Comparison of ENCODE assay signal across 1 fruit fly cellular context in genomic region chr3L:21524071-21524889, dm6.
TF ChIP-seq lines count a peak whose summit lies in the region.

No protein-coding gene starts in this region.

TF ChIP-seq in whole organism, embryonic, 481 proteins besides CTCF, POLR2A, EP300 and RAD21 (continued from another document):
- no peak for TF ChIP-seq CG4328 (GFP tag; optimal IDR thresholded peaks at IDR 0.05; lab: Kevin White, UChicago)
- TF ChIP-seq en (GFP tag; optimal IDR thresholded peaks at IDR 0.05; lab: Kevin White, UChicago) = no peak
- TF ChIP-seq sr (GFP tag; IDR thresholded peaks at IDR 0.05; lab: Robert Waterston, UW) = no peak
- no peak for TF ChIP-seq sisA (GFP tag; IDR thresholded peaks at IDR 0.05; lab: Robert Waterston, UW)
- TF ChIP-seq CG17612 (GFP tag; IDR thresholded peaks at IDR 0.05; lab: Robert Waterston, UW) = no peak
- peak; percentile 22 for TF ChIP-seq Med (GFP tag; lab: Kevin White, UChicago)
- no peak for TF ChIP-seq CG4820 (GFP tag; optimal IDR thresholded peaks at IDR 0.05; lab: Kevin White, UChicago)
- no peak for TF ChIP-seq ro (GFP tag; IDR thresholded peaks at IDR 0.05; lab: Robert Waterston, UW)
- no peak for TF ChIP-seq CG14667 (GFP tag; IDR thresholded peaks at IDR 0.05; lab: Robert Waterston, UW)
- TF ChIP-seq mld (GFP tag; IDR thresholded peaks at IDR 0.05; lab: Robert Waterston, UW; ENCODE audit: partially characterized antibody) = no peak
- no peak for TF ChIP-seq grn (GFP tag; optimal IDR thresholded peaks at IDR 0.05; lab: Kevin White, UChicago)
- TF ChIP-seq odd (GFP tag; optimal IDR thresholded peaks at IDR 0.05; lab: Kevin White, UChicago) = no peak
- no peak for TF ChIP-seq pros (GFP tag; optimal IDR thresholded peaks at IDR 0.05; lab: Kevin White, UChicago)
- TF ChIP-seq Hr78 (GFP tag; optimal IDR thresholded peaks at IDR 0.05; lab: Kevin White, UChicago) = peak in 1 of 2 experiments; percentile 97
- TF ChIP-seq crol (GFP tag; IDR thresholded peaks at IDR 0.05; lab: Robert Waterston, UW) = no peak
- no peak for TF ChIP-seq CG5245 (GFP tag; optimal IDR thresholded peaks at IDR 0.05; lab: Kevin White, UChicago)
- no peak for TF ChIP-seq CG17568 (GFP tag; optimal IDR thresholded peaks at IDR 0.05; lab: Kevin White, UChicago)
- TF ChIP-seq ase (GFP tag; IDR thresholded peaks at IDR 0.05; lab: Robert Waterston, UW) = no peak
- no peak for TF ChIP-seq gfzf (GFP tag; optimal IDR thresholded peaks at IDR 0.05; lab: Kevin White, UChicago)
- peak; percentile 10; the same call in 1 of the 2 replicates for TF ChIP-seq Xrp1 (GFP tag; IDR thresholded peaks at IDR 0.05; lab: Robert Waterston, UW)
- TF ChIP-seq ken (GFP tag; IDR thresholded peaks at IDR 0.05; lab: Robert Waterston, UW) = no peak
- no peak for TF ChIP-seq tna (GFP tag; IDR thresholded peaks at IDR 0.05; lab: Robert Waterston, UW; ENCODE audit: partially characterized antibody)
- no peak for TF ChIP-seq MBD-R2 (GFP tag; IDR thresholded peaks at IDR 0.05; lab: Robert Waterston, UW)
- no peak for TF ChIP-seq Mrtf (GFP tag; IDR thresholded peaks at IDR 0.05; lab: Robert Waterston, UW)
- peak; percentile 26 for TF ChIP-seq CG2875 (GFP tag; optimal IDR thresholded peaks at IDR 0.05; lab: Kevin White, UChicago)
- TF ChIP-seq Camta (GFP tag; optimal IDR thresholded peaks at IDR 0.05; lab: Kevin White, UChicago) = no peak
- no peak for TF ChIP-seq Spps (tag; optimal IDR thresholded peaks at IDR 0.05; lab: Kevin White, UChicago)
- TF ChIP-seq CG15479 (GFP tag; optimal IDR thresholded peaks at IDR 0.05; lab: Kevin White, UChicago) = no peak
- no peak for TF ChIP-seq Doc2 (GFP tag; IDR thresholded peaks at IDR 0.05; lab: Robert Waterston, UW)
- no peak for TF ChIP-seq onecut (GFP tag; IDR thresholded peaks at IDR 0.05; lab: Robert Waterston, UW)
- TF ChIP-seq CG31441 (GFP tag; IDR thresholded peaks at IDR 0.05; lab: Robert Waterston, UW) = no peak
- TF ChIP-seq Kr (GFP tag; optimal IDR thresholded peaks at IDR 0.05; lab: Kevin White, UChicago) = no peak
- no peak for TF ChIP-seq pfk (GFP tag; optimal IDR thresholded peaks at IDR 0.05; lab: Kevin White, UChicago)
- no peak for TF ChIP-seq crc (GFP tag; optimal IDR thresholded peaks at IDR 0.05; lab: Kevin White, UChicago)
- TF ChIP-seq CG2120 (GFP tag; optimal IDR thresholded peaks at IDR 0.05; lab: Kevin White, UChicago) = no peak
- TF ChIP-seq twi (tag; optimal IDR thresholded peaks at IDR 0.05; lab: Kevin White, UChicago) = no peak
- no peak for TF ChIP-seq Ets97D (GFP tag; optimal IDR thresholded peaks at IDR 0.05; lab: Kevin White, UChicago)
- no peak for TF ChIP-seq Side (GFP tag; optimal IDR thresholded peaks at IDR 0.05; lab: Kevin White, UChicago)
- TF ChIP-seq CG31365 (tag; optimal IDR thresholded peaks at IDR 0.05; lab: Kevin White, UChicago) = no peak
- TF ChIP-seq CG32767 (GFP tag; IDR thresholded peaks at IDR 0.05; lab: Robert Waterston, UW) = 0 out of 2 replicates have a peak, but pooled peaks have one; percentile 9
- TF ChIP-seq CG11093 (GFP tag; IDR thresholded peaks at IDR 0.05; lab: Robert Waterston, UW) = no peak
- no peak for TF ChIP-seq hth (optimal IDR thresholded peaks at IDR 0.05; lab: Kevin White, UChicago)
- no peak for TF ChIP-seq CG9437 (GFP tag; optimal IDR thresholded peaks at IDR 0.05; lab: Kevin White, UChicago)
- no peak for TF ChIP-seq ab (GFP tag; optimal IDR thresholded peaks at IDR 0.05; lab: Kevin White, UChicago)
- TF ChIP-seq kay (GFP tag; optimal IDR thresholded peaks at IDR 0.05; lab: Kevin White, UChicago) = no peak
- TF ChIP-seq Ets65A (GFP tag; lab: Kevin White, UChicago) = peak; percentile 45
- TF ChIP-seq CG18262 (tag; optimal IDR thresholded peaks at IDR 0.05; lab: Kevin White, UChicago) = peak; percentile 12
- TF ChIP-seq CG10979 (tag; optimal IDR thresholded peaks at IDR 0.05; lab: Kevin White, UChicago) = peak; percentile 33
- TF ChIP-seq gcm (GFP tag; optimal IDR thresholded peaks at IDR 0.05; lab: Kevin White, UChicago) = no peak
- no peak for TF ChIP-seq CG6272 (GFP tag; IDR thresholded peaks at IDR 0.05; lab: Robert Waterston, UW)
- TF ChIP-seq NfI (GFP tag; optimal IDR thresholded peaks at IDR 0.05; lab: Kevin White, UChicago) = no peak
- no peak for TF ChIP-seq Ravus (GFP tag; IDR thresholded peaks at IDR 0.05; lab: Robert Waterston, UW)
- no peak for TF ChIP-seq CG6683 (GFP tag; optimal IDR thresholded peaks at IDR 0.05; lab: Kevin White, UChicago)
- TF ChIP-seq ham (GFP tag; IDR thresholded peaks at IDR 0.05; lab: Robert Waterston, UW) = no peak
- no peak for TF ChIP-seq nerfin-2 (GFP tag; IDR thresholded peaks at IDR 0.05; lab: Robert Waterston, UW; ENCODE audit: partially characterized antibody)
- no peak for TF ChIP-seq klu (GFP tag; IDR thresholded peaks at IDR 0.05; lab: Robert Waterston, UW)
- no peak for TF ChIP-seq HmgD (GFP tag; optimal IDR thresholded peaks at IDR 0.05; lab: Kevin White, UChicago)
- TF ChIP-seq toy (GFP tag; IDR thresholded peaks at IDR 0.05; lab: Robert Waterston, UW) = no peak
- no peak for TF ChIP-seq Opbp (GFP tag; IDR thresholded peaks at IDR 0.05; lab: Robert Waterston, UW; ENCODE audit: partially characterized antibody)
- no peak for TF ChIP-seq Asciz (GFP tag; optimal IDR thresholded peaks at IDR 0.05; lab: Kevin White, UChicago)
- TF ChIP-seq aop (GFP tag; IDR thresholded peaks at IDR 0.05; lab: Robert Waterston, UW) = no peak
- peak; percentile 38 for TF ChIP-seq CG2712 (tag; optimal IDR thresholded peaks at IDR 0.05; lab: Kevin White, UChicago)
- TF ChIP-seq CG17912 (GFP tag; optimal IDR thresholded peaks at IDR 0.05; lab: Kevin White, UChicago) = no peak
- no peak for TF ChIP-seq CG4360 (GFP tag; IDR thresholded peaks at IDR 0.05; lab: Robert Waterston, UW)
- TF ChIP-seq ranshi (GFP tag; IDR thresholded peaks at IDR 0.05; lab: Robert Waterston, UW) = no peak
